Worm (Caenorhabditis elegans): ENCODE results near the gene ctns-1.

The ctns-1 gene

ce11 chrII:8102041-8102440 is 34.7 kb downstream of the ctns-1 start, which contains the start of gene sre-2:
Gene sre-2, minus strand, starts transcription at chrII:8102141.
- TF ChIP-seq nhr-232 (tag; optimal IDR thresholded peaks at IDR 0.05) (no peak), madf-2 (tag; optimal IDR thresholded peaks at IDR 0.05) (no peak), zip-5 (tag; optimal IDR thresholded peaks at IDR 0.05) (no peak), ref-2 (tag; optimal IDR thresholded peaks at IDR 0.05) (no peak), ceh-6 (GFP tag; optimal IDR thresholded peaks at IDR 0.05) (no peak), ama-1 (optimal IDR thresholded peaks at IDR 0.05) (no peak), C38D4.7 (GFP tag; optimal IDR thresholded peaks at IDR 0.05) (no peak), ttx-3 (tag; optimal IDR thresholded peaks at IDR 0.05) (no peak), ceh-24 (tag; optimal IDR thresholded peaks at IDR 0.05) (no peak), K02D7.2 (tag; optimal IDR thresholded peaks at IDR 0.05) (no peak), pax-1 (tag; optimal IDR thresholded peaks at IDR 0.05) (no peak), fkh-10 (GFP tag; optimal IDR thresholded peaks at IDR 0.05) (no peak), ceh-48 (tag; optimal IDR thresholded peaks at IDR 0.05) (no peak), unc-42 (tag; optimal IDR thresholded peaks at IDR 0.05) (no peak), pha-4 (tag; optimal IDR thresholded peaks at IDR 0.05) (no peak), elt-2 (tag; optimal IDR thresholded peaks at IDR 0.05) (no peak), ceh-22 (tag; optimal IDR thresholded peaks at IDR 0.05) (no peak), sox-4 (tag; optimal IDR thresholded peaks at IDR 0.05) (no peak)

- TF ChIP-seq ceh-30 (tag; optimal IDR thresholded peaks at IDR 0.05) = no peak
- TF ChIP-seq hlh-30 (tag; optimal IDR thresholded peaks at IDR 0.05; ENCODE audit: insufficient read depth) = peak; percentile 40
Observed at ce11 chrII:8099212-8099784, 37.4 kb downstream of the ctns-1 start.

- TF ChIP-seq tbx-2 (tag; optimal IDR thresholded peaks at IDR 0.05) (no peak), ceh-30 (tag; optimal IDR thresholded peaks at IDR 0.05) (no peak), ttx-3 (tag; optimal IDR thresholded peaks at IDR 0.05) (no peak), ceh-48 (tag; optimal IDR thresholded peaks at IDR 0.05) (no peak), unc-86 (tag; optimal IDR thresholded peaks at IDR 0.05) (no peak), dmd-4 (tag; optimal IDR thresholded peaks at IDR 0.05; ENCODE audit: borderline replicate concordance) (no peak), fkh-10 (GFP tag; optimal IDR thresholded peaks at IDR 0.05) (no peak), ceh-2 (tag; optimal IDR thresholded peaks at IDR 0.05) (no peak), madf-2 (tag; optimal IDR thresholded peaks at IDR 0.05) (no peak)
Observed at ce11 chrII:8093914-8094313, 42.8 kb downstream of the ctns-1 start.

- TF ChIP-seq gmeb-2 (tag; optimal IDR thresholded peaks at IDR 0.05) (no peak), dve-1 (tag; optimal IDR thresholded peaks at IDR 0.05) (no peak), fkh-6 (tag; optimal IDR thresholded peaks at IDR 0.05) (no peak), dmd-4 (tag; optimal IDR thresholded peaks at IDR 0.05; ENCODE audit: borderline replicate concordance) (no peak), nhr-11 (tag; optimal IDR thresholded peaks at IDR 0.05) (no peak), pag-3 (tag; optimal IDR thresholded peaks at IDR 0.05; ENCODE audit: borderline replicate concordance) (no peak), pax-1 (tag; optimal IDR thresholded peaks at IDR 0.05) (no peak), hlh-30 (tag; optimal IDR thresholded peaks at IDR 0.05; ENCODE audit: insufficient read depth) (no peak), K02D7.2 (tag; optimal IDR thresholded peaks at IDR 0.05) (no peak), ceh-30 (tag; optimal IDR thresholded peaks at IDR 0.05) (no peak), ceh-6 (GFP tag; optimal IDR thresholded peaks at IDR 0.05) (no peak), nhr-232 (tag; optimal IDR thresholded peaks at IDR 0.05) (no peak), unc-3 (GFP tag; conservative IDR thresholded peaks at IDR 0.05) (no peak), unc-3 (tag; optimal IDR thresholded peaks at IDR 0.05) (no peak), unc-86 (tag; optimal IDR thresholded peaks at IDR 0.05) (no peak), elt-4 (tag; optimal IDR thresholded peaks at IDR 0.05) (no peak), ztf-16 (tag; optimal IDR thresholded peaks at IDR 0.05) (no peak), hlh-13 (GFP tag; optimal IDR thresholded peaks at IDR 0.05) (no peak), ceh-19 (GFP tag; optimal IDR thresholded peaks at IDR 0.05) (no peak)
Observed at ce11 chrII:8093283-8093682, 43.4 kb downstream of the ctns-1 start.

ce11 chrII:8092537-8092936 is 44.2 kb downstream of the ctns-1 start, which contains the start of gene ltd-1:
Gene ltd-1, minus strand, starts transcription at chrII:8092754.
- TF ChIP-seq che-1 (tag; optimal IDR thresholded peaks at IDR 0.05) (no peak), sdc-2 (tag; optimal IDR thresholded peaks at IDR 0.05) (no peak), eyg-1 (tag; optimal IDR thresholded peaks at IDR 0.05) (no peak), rnt-1 (tag; optimal IDR thresholded peaks at IDR 0.05) (no peak), pax-1 (tag; optimal IDR thresholded peaks at IDR 0.05) (no peak), zip-5 (tag; optimal IDR thresholded peaks at IDR 0.05) (no peak), ceh-45 (GFP tag; IDR thresholded peaks at IDR 0.05) (no peak), hlh-15 (tag; optimal IDR thresholded peaks at IDR 0.05) (no peak), syd-9 (tag; optimal IDR thresholded peaks at IDR 0.05) (no peak), ceh-30 (tag; optimal IDR thresholded peaks at IDR 0.05) (no peak), npax-4 (tag; optimal IDR thresholded peaks at IDR 0.05) (no peak), sox-2 (GFP tag; IDR thresholded peaks at IDR 0.05) (no peak), Y22D7AL.16 (tag; optimal IDR thresholded peaks at IDR 0.05) (no peak), nhr-11 (tag; optimal IDR thresholded peaks at IDR 0.05) (no peak)

Measured in whole organism, late embryonic.